Worm (Caenorhabditis elegans) whole organism, L2 larva: ENCODE results near the gene mrps-12.

Source experiments
- ZK546.5 ChIP-seq: sonication (generic microtip); optimal IDR thresholded peaks from 2 replicates; lab custom pipeline; 2017; ENCODE audit warnings: missing biosample characterization, missing genetic modification characterization
- ama-1 ChIP-seq: fragments of 150-350 bp; optimal IDR thresholded peaks from 2 replicates; lab custom pipeline; 2018; ENCODE audit warnings: inconsistent platforms
- lin-11 ChIP-seq: fragments of 150-350 bp; sonication (generic microtip); optimal IDR thresholded peaks from 2 replicates; lab custom pipeline; 2014; ENCODE audit warnings: missing biosample characterization, missing genetic modification characterization, inconsistent platforms, mixed read lengths
- lin-13 ChIP-seq: fragments of 150-350 bp; optimal IDR thresholded peaks from 2 replicates; lab custom pipeline; 2014; ENCODE audit warnings: missing biosample characterization, missing genetic modification reagents, missing genetic modification characterization
- lsy-2 ChIP-seq, 2 experiments: fragments of 150-350 bp in 1 of 2; sonication (generic microtip) in 1 of 2; optimal IDR thresholded peaks; 2 replicates each; lab custom pipeline; 2014 to 2017; ENCODE audit warnings: missing biosample characterization in 2 of 2, missing genetic modification characterization in 2 of 2
- nhr-11 ChIP-seq: fragments of 150-350 bp; optimal IDR thresholded peaks from 2 replicates; lab custom pipeline; 2014; ENCODE audit warnings: missing biosample characterization, missing genetic modification characterization
- nhr-23 ChIP-seq: fragments of 150-350 bp; optimal IDR thresholded peaks from 2 replicates; lab custom pipeline; 2014; ENCODE audit warnings: missing biosample characterization, missing genetic modification reagents, missing genetic modification characterization
- nhr-77 ChIP-seq: fragments of 150-350 bp; optimal IDR thresholded peaks from 2 replicates; lab custom pipeline; 2014; ENCODE audit warnings: missing biosample characterization, missing genetic modification characterization
- sma-3 ChIP-seq: sonication (generic microtip); optimal IDR thresholded peaks from 2 replicates; lab custom pipeline; 2016; ENCODE audit warnings: missing genetic modification reagents, missing genetic modification characterization, missing compliant biosample characterization
- snpc-4 ChIP-seq: fragments of 150-350 bp; optimal IDR thresholded peaks from 2 replicates; lab custom pipeline; 2014; ENCODE audit warnings: missing biosample characterization, missing genetic modification characterization
- unc-62 ChIP-seq: fragments of 150-350 bp; optimal IDR thresholded peaks from 2 replicates; lab custom pipeline; 2014; ENCODE audit warnings: missing biosample characterization, missing genetic modification reagents, missing genetic modification characterization
- ztf-11 ChIP-seq: sonication (generic microtip); optimal IDR thresholded peaks from 2 replicates; lab custom pipeline; 2017; ENCODE audit warnings: missing biosample characterization, missing genetic modification characterization

- TF ChIP-seq nhr-77 (tag; lab: Kevin White, UChicago) (no peak), sma-3 (GFP tag; lab: Kevin White, UChicago) (no peak), snpc-4 (tag; lab: Kevin White, UChicago) (peak; percentile 73), lin-13 (GFP tag; lab: Kevin White, UChicago) (no peak), unc-62 (GFP tag; lab: Kevin White, UChicago) (no peak), lsy-2 (tag; optimal IDR thresholded peaks at IDR 0.05; lab: Kevin White, UChicago) (no peak), ZK546.5 (no peak), lin-11 (tag; lab: Kevin White, UChicago) (no peak), nhr-23 (no peak), ama-1 (lab: Kevin White, UChicago) (no peak), ztf-11 (tag; lab: Kevin White, UChicago) (no peak), nhr-11 (tag; lab: Kevin White, UChicago) (no peak)
Observed at ce11 chrV:20790011-20790410, 47.9 kb upstream of the mrps-12 start, which contains the start of gene Y44A6D.1.
